Worm (Caenorhabditis elegans): ENCODE measurements around the gene F10G7.9.

The F10G7.9 gene

DNA sequence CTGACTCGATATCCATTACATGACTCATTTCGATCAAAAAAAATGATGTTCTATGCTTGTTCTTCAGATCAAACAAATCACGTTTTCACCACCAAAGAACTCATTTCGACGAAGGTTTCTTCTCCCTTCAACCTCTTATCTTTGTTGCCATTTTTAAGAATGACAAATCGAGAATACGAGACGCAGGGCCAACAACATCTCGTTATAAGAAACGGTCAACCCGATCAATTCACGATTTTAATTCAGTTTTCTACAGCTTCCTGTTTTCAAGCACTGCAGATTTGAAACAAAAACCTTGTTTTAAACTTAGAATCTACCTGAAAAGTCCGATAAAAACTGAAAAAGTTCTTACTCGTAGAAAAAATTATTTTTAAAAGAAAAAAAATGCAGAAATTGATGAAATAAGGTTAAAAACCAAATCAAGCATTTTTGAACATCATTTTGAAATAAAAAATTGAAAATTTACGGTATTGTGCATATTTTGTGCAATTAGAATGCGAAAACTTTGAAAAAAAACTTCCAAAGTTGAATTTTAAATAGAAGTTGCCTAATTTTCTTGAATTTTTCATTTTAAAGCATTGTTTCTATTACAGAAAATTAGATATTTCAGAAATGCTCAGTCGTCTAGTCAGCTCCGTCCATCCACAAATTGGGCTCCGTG, 35.4 kb upstream of the F10G7.9 start, which contains the start of gene acs-11:
acs-11 (plus strand) TSS at position 611 of the 661 bp plus-strand sequence.
- TF ChIP-seq jun-1 (tag; optimal IDR thresholded peaks at IDR 0.05) (peak; percentile 12), lsy-12 (tag; optimal IDR thresholded peaks at IDR 0.05) (peak; percentile 33), elt-1 (tag; optimal IDR thresholded peaks at IDR 0.05) (no peak), daf-12 (tag; optimal IDR thresholded peaks at IDR 0.05) (no peak), skn-1 (tag; optimal IDR thresholded peaks at IDR 0.05) (no peak), ztf-11 (tag; optimal IDR thresholded peaks at IDR 0.05) (no peak), elt-3 (tag; optimal IDR thresholded peaks at IDR 0.05) (no peak), fos-1 (tag; optimal IDR thresholded peaks at IDR 0.05) (no peak), mdl-1 (tag; optimal IDR thresholded peaks at IDR 0.05) (no peak), ZK546.5 (tag; optimal IDR thresholded peaks at IDR 0.05) (no peak), pqm-1 (tag; optimal IDR thresholded peaks at IDR 0.05) (peak; percentile 39), nhr-23 (tag; optimal IDR thresholded peaks at IDR 0.05) (peak; percentile 29), elt-2 (tag; optimal IDR thresholded peaks at IDR 0.05) (peak; percentile 62), R02D3.7 (tag; optimal IDR thresholded peaks at IDR 0.05) (no peak), ceh-28 (tag; optimal IDR thresholded peaks at IDR 0.05) (no peak), ceh-16 (tag; optimal IDR thresholded peaks at IDR 0.05) (no peak)

DNA sequence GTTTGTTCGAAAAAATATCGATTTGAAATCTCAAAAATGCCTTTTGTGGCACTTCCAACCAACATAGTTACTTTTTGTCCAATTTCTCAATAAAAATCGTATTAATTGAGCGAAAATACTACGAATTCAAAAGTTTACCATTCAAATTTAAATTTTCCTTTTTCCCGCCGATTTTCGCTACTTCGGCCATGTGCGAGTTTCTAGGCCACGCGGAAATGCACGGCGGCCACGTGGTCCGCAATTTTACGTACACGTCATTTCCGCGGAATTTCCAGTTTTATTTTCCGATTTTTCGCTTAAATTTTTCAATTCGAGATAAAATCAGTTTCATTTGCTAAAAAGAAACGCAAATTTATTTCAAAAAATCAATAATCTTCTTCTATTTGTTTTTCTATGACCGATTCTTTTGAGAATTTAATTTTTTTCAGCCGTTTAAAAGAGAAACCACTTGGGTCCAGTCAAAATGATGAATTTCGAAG, 33.7 kb upstream of the F10G7.9 start, which contains the start of gene eas-1:
eas-1 (plus strand) TSS at position 429 of the 479 bp plus-strand sequence.
- no peak for TF ChIP-seq ama-1 (optimal IDR thresholded peaks at IDR 0.05)
- TF ChIP-seq pqm-1 (tag; optimal IDR thresholded peaks at IDR 0.05) = peak; percentile 21
- no peak for TF ChIP-seq egl-5 (tag; optimal IDR thresholded peaks at IDR 0.05)
- TF ChIP-seq nhr-11 (tag; optimal IDR thresholded peaks at IDR 0.05) = no peak
- no peak for TF ChIP-seq sea-2 (GFP tag; optimal IDR thresholded peaks at IDR 0.05)
- peak; percentile 53 for TF ChIP-seq mdl-1 (tag; optimal IDR thresholded peaks at IDR 0.05)
- no peak for TF ChIP-seq elt-3 (tag; optimal IDR thresholded peaks at IDR 0.05)
- no peak for TF ChIP-seq fkh-10 (GFP tag; optimal IDR thresholded peaks at IDR 0.05)
- TF ChIP-seq eor-1 (tag; optimal IDR thresholded peaks at IDR 0.05) = no peak
- no peak for TF ChIP-seq unc-62 (GFP tag; optimal IDR thresholded peaks at IDR 0.05)
- peak; percentile 3 for TF ChIP-seq tbx-2 (tag; optimal IDR thresholded peaks at IDR 0.05)
- TF ChIP-seq ztf-4 (tag; optimal IDR thresholded peaks at IDR 0.05) = no peak
- no peak for TF ChIP-seq ceh-82 (tag; optimal IDR thresholded peaks at IDR 0.05)
- TF ChIP-seq zag-1 (tag; optimal IDR thresholded peaks at IDR 0.05) = no peak
- peak; percentile 44 for TF ChIP-seq skn-1 (tag; optimal IDR thresholded peaks at IDR 0.05)
- TF ChIP-seq nhr-76 (tag; optimal IDR thresholded peaks at IDR 0.05) = no peak
- TF ChIP-seq ceh-9 (tag; optimal IDR thresholded peaks at IDR 0.05) = no peak
- TF ChIP-seq R02D3.7 (tag; optimal IDR thresholded peaks at IDR 0.05) = peak; percentile 25
- TF ChIP-seq ztf-11 (tag; optimal IDR thresholded peaks at IDR 0.05) = no peak
- peak; percentile 22 for TF ChIP-seq hmg-11 (tag; optimal IDR thresholded peaks at IDR 0.05)
- peak; percentile 57 for TF ChIP-seq jun-1 (tag; optimal IDR thresholded peaks at IDR 0.05)
- TF ChIP-seq lsy-12 (tag; optimal IDR thresholded peaks at IDR 0.05) = peak; percentile 82
- peak; percentile 62 for TF ChIP-seq elt-2 (tag; optimal IDR thresholded peaks at IDR 0.05)
- no peak for TF ChIP-seq nhr-28 (tag; optimal IDR thresholded peaks at IDR 0.05)
- TF ChIP-seq nhr-12 (tag; optimal IDR thresholded peaks at IDR 0.05) = no peak
- TF ChIP-seq ZK546.5 (tag; optimal IDR thresholded peaks at IDR 0.05) = no peak
- TF ChIP-seq aly-2 (tag; optimal IDR thresholded peaks at IDR 0.05) = no peak
- TF ChIP-seq nhr-237 (tag; optimal IDR thresholded peaks at IDR 0.05) = no peak
- no peak for TF ChIP-seq unc-39 (tag; optimal IDR thresholded peaks at IDR 0.05)
- TF ChIP-seq nhr-67 (tag; optimal IDR thresholded peaks at IDR 0.05) = no peak
- no peak for TF ChIP-seq mml-1 (tag; optimal IDR thresholded peaks at IDR 0.05)
- TF ChIP-seq lin-15B (tag; optimal IDR thresholded peaks at IDR 0.05) = peak; percentile 82
- TF ChIP-seq elt-1 (tag; optimal IDR thresholded peaks at IDR 0.05) = no peak
- TF ChIP-seq daf-12 (tag; optimal IDR thresholded peaks at IDR 0.05) = no peak
- TF ChIP-seq nhr-77 (tag; optimal IDR thresholded peaks at IDR 0.05) = no peak
- peak; percentile 82 for TF ChIP-seq nfya-1 (tag; optimal IDR thresholded peaks at IDR 0.05; ENCODE audit: insufficient read depth)
- peak; percentile 81 for TF ChIP-seq nhr-23 (tag; optimal IDR thresholded peaks at IDR 0.05)
- TF ChIP-seq ceh-28 (tag; optimal IDR thresholded peaks at IDR 0.05) = peak; percentile 35
- no peak for TF ChIP-seq ceh-16 (tag; optimal IDR thresholded peaks at IDR 0.05)
- TF ChIP-seq nhr-43 (tag; optimal IDR thresholded peaks at IDR 0.05; ENCODE audit: poor library complexity, severe bottlenecking) = peak; percentile 90
- TF ChIP-seq lin-39 (tag; optimal IDR thresholded peaks at IDR 0.05) = peak; percentile 52
- TF ChIP-seq fos-1 (tag; optimal IDR thresholded peaks at IDR 0.05) = no peak
- TF ChIP-seq snpc-4 (tag; optimal IDR thresholded peaks at IDR 0.05) = peak; percentile 72
- no peak for TF ChIP-seq fkh-2 (tag; optimal IDR thresholded peaks at IDR 0.05)
- TF ChIP-seq nhr-25 (tag; optimal IDR thresholded peaks at IDR 0.05) = peak; percentile 77
- TF ChIP-seq egl-27 (tag; optimal IDR thresholded peaks at IDR 0.05) = no peak
- no peak for TF ChIP-seq pha-4 (tag; optimal IDR thresholded peaks at IDR 0.05)

Data from whole organism, L3 larva.